Fruit fly (Drosophila melanogaster) Kc167 (cell line): ENCODE data around the gene Upf1.

ENCODE experiments used
- Myc ChIP-seq: fragments of >200 bp; optimal IDR thresholded peaks from 2 replicates; lab custom pipeline; 2017; ENCODE audit warnings: missing external identifiers
- Sin3A ChIP-seq: fragments of >200 bp; optimal IDR thresholded peaks from 2 replicates; lab custom pipeline; 2018; ENCODE audit warnings: missing external identifiers
- h ChIP-seq: fragments of >200 bp; optimal IDR thresholded peaks from 3 replicates; lab custom pipeline; 2018; ENCODE audit warnings: missing external identifiers
- insv ChIP-seq: fragments of >200 bp; optimal IDR thresholded peaks from 3 replicates; lab custom pipeline; 2018; ENCODE audit warnings: missing external identifiers
- psq ChIP-seq: fragments of >200 bp; optimal IDR thresholded peaks from 2 replicates; lab custom pipeline; 2017; ENCODE audit warnings: missing external identifiers
- ttk ChIP-seq: sonication (Bioruptor generic); optimal IDR thresholded peaks from 2 replicates; lab custom pipeline; 2017; ENCODE audit warnings: missing external identifiers

Gene Upf1

DNA sequence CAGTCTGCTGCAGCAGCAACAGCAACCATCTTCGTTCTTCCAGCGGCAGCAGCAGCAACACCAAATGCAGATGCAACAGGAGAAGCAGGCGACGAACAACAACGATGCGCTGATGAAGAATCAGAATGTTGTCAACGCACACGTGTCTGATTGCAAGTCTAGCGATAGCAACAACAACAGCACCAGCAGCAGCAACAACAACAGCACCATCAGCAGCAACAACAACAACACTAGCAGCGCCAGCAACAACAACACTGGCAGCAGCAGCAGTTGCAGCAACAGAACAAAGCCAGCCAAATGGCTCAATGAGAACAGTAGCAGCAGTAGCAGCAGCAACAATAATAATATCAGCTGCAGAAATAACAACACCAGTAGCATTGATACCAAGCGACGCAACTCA, 10.0 kb downstream of the Upf1 start:
- TF ChIP-seq insv (lab: Kevin White, UChicago) (no peak), Sin3A (no peak), h (no peak), ttk (no peak), Myc (lab: Kevin White, UChicago) (no peak), psq (lab: Kevin White, UChicago) (no peak)

DNA sequence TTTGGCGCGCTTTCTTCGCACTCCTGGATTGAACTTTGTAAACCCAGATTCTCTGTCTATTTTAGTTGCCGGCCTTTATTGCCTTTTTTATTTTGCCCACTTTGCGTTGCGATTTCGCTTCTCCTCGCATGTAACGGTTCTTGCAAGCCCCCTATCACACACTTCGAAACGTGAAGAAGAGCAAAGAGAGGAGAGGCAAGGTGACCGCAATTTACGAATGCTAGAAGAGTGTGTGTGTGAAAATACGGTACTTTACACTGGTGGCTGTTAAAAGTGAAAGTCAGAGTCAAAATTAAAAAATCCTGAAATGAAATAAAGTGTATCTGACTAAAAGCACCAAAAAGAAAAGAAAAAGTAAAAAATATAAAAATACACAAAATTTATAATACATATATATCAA, 11.0 kb downstream of the Upf1 start:
- TF ChIP-seq insv (lab: Kevin White, UChicago) (no peak), Myc (lab: Kevin White, UChicago) (no peak), Sin3A (no peak), h (no peak), psq (lab: Kevin White, UChicago) (no peak), ttk (no peak)

DNA sequence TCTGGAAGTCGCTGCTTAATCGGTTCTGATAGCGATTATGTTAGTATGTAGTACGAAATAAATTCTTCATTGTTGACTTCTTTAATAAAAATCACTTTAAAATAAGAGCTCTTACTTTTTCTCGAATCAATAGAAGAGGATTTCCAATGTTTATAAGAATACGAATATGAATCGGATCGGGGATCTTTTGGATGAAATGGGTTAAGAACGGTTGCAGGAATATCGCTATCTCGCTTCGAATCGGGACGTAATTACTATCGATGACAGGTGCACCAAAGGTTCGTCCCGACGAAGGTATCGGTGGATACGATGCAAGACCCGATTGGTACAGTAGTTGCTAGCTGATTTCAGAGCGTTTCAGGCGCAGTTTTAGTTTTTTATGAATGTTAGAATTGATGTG, 11.5 kb downstream of the Upf1 start, which contains the start of gene wisp:
Gene wisp, plus strand, starts transcription at position 301 of the 400 bp plus-strand sequence.
- TF ChIP-seq Myc (lab: Kevin White, UChicago): no peak
- no peak for TF ChIP-seq psq (lab: Kevin White, UChicago)
- TF ChIP-seq ttk: no peak
- no peak for TF ChIP-seq h
- TF ChIP-seq insv (lab: Kevin White, UChicago): no peak
- TF ChIP-seq Sin3A: no peak

DNA sequence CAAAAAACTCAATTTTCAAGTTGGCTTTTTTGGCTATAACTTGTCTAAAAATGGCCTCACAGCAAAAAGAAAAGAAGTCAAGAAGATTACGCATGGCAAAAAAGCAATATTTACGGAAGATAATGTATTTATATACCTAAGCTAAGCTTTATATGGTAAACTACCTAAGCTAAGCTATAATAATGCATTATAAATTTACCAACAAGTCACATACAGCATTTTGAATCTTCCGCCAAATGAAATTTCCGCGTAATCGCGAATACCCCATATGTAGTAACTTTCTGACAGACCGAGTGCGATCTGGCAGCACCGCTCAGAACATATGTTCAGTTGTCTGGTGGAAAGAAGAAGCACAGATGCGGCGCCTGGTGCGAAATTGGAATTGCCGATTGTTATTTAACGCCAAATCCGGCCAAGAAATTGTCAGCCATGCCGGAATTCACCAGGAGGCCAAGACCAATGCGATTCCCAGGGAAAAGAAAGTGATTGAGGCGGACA, 13.4 kb downstream of the Upf1 start, which contains the start of gene sicily:
Gene sicily, plus strand, starts transcription at position 51 of the 498 bp plus-strand sequence.
- TF ChIP-seq psq (lab: Kevin White, UChicago) (no peak), Myc (lab: Kevin White, UChicago) (no peak), h (no peak), insv (lab: Kevin White, UChicago) (no peak), ttk (no peak), Sin3A (no peak)

DNA sequence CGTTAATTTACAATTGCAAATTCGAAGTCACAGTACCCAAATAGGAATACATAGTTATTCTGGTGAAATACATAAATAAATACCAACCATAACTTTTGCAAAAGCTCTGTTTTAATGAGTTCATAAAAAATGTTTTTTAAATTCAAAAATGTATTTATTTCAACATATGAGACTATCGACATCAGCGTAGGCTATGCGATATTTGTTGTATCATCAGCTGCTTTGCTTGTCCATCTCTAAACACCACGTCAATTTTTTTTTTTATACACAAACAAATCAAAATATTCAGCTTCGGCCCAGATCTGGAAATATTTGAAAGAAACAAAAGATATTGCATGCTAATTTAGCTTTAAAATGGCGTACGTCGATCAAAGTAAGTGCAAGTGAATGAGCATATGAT, 17.0 kb downstream of the Upf1 start, which contains the start of gene CG1840:
Gene CG1840, plus strand, starts transcription at position 211 of the 400 bp plus-strand sequence.
- no peak for TF ChIP-seq Sin3A
- TF ChIP-seq insv (lab: Kevin White, UChicago): no peak
- no peak for TF ChIP-seq ttk
- TF ChIP-seq h: no peak

DNA sequence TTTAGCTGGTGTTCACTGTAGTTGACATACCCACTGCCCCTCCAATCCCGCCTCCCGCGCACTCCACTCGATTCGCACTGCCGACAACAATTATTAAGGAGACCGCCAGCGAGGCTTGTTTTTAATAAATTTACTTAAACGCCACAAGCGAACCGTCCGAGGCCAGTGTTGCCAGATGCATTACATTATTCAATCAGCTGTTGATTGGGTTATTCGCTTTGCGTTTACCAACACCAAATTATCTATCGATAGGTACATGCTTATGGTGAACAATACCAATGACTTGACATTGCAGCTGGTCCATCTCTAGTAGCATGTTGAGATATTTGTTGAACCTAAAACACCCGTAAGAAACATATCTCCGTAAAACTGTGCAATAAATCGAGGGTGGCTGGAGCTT, 18.2 kb downstream of the Upf1 start, which contains the start of the genes CG10353 and SelG:
Gene CG10353, minus strand, starts transcription at position 187 of the 400 bp plus-strand sequence.
Gene SelG, plus strand, starts transcription at position 309 of the 400 bp plus-strand sequence.
- TF ChIP-seq Sin3A (no peak), psq (lab: Kevin White, UChicago) (no peak), h (no peak), ttk (no peak), insv (lab: Kevin White, UChicago) (no peak), Myc (lab: Kevin White, UChicago) (no peak)

DNA sequence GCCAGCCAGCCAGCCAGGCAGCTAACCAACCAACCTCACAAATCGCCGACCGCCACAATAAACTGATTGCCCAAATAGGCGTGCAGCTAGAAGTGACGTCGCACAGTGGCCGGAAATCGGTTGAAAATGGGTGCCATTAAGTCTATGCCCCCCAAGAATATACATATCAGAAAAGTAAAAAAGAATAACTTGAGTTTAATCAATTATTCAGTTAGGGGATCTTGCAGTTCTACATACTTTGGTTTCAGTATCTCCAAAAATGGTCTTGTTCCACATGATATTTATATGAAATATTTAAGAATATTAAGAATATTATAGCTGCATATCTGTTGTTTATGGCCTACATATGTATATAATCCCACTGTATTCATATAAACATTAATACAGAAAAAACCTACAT, 19.8 kb downstream of the Upf1 start:
- TF ChIP-seq ttk (no peak), psq (lab: Kevin White, UChicago) (no peak), Myc (lab: Kevin White, UChicago) (no peak), Sin3A (no peak), insv (lab: Kevin White, UChicago) (no peak), h (no peak)

DNA sequence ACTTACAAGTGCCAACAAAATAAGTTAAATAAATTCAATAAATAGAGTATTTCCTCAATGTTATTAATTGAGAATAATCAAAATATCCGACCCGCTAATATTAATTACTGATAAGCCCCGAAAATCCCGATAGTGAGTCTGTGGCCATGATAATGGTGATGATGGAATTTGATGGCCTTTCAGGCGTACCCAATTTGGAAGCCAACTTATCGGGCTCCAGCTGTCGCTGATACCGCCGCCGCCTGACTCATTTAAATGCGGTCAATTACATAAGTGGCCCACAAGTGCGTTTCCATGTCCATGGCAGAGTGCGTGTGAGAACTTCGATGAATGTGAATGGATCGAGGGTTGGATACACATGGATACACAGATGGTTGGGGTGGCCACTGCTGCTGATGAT, 21.0 kb downstream of the Upf1 start:
- TF ChIP-seq Myc (lab: Kevin White, UChicago): no peak
- TF ChIP-seq Sin3A: no peak
- no peak for TF ChIP-seq h

DNA sequence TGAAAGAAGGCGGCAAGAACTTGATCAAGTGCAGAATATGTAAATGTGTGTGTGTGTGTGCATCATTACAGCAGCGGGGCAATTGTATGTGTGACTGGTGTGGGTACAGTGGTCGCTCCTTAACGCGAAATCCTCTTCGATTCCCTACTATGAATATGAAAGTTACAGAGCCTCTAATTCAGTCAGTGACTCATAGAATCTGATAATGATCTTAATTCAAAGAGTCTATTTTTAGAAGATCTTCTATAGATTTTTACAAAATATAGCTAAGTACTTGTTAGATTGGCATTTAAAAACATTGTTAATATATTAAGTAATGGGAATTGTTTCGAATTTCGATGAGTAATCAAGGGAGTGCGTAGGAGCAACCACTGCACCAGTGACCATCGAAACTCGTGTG, 22.7 kb downstream of the Upf1 start:
- TF ChIP-seq ttk: no peak
- no peak for TF ChIP-seq Myc (lab: Kevin White, UChicago)
- TF ChIP-seq h: no peak
- TF ChIP-seq Sin3A: no peak
- no peak for TF ChIP-seq insv (lab: Kevin White, UChicago)
- no peak for TF ChIP-seq psq (lab: Kevin White, UChicago)

DNA sequence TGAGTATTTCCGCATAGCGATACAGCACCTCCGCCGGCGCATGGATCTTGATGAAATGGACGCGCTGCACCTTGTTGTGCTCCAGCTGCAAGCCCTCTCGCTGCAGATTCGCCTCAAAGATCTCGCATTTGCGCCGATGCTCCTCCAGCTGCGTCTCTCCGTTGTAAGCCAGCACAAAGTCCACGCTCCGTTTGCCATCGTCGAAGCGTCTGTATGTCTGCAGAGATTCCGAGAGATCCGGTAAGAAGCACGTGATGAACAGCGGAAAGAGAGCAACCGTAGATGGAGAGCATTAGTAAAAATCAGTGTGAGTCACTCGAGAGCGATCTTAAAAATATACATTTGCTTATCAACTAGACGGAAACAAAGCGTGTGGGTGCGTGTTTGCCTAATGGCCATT, 23.5 kb downstream of the Upf1 start:
- TF ChIP-seq ttk: no peak

DNA sequence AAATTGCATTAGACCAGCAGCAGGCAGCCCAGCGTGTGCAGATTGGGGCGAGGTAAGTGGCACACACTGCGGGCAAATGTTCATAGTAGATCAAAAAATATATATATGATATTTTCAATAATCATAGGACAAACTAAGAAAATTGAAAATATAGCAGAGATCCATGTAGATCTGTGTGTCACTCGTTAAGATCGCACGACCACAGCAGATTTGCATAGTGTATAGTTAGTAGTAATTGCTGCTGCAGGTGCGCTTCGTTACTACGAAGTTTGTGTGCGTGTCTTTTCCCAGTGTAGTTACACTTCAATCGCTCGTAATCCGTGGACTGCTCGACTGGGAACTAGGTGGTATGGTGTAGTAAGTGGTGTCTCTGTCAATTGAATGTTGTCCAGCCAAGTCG, 28.0 kb downstream of the Upf1 start, which contains the start of gene CG10352:
Gene CG10352, minus strand, starts transcription at position 4 of the 400 bp plus-strand sequence.
- no peak for TF ChIP-seq h

DNA sequence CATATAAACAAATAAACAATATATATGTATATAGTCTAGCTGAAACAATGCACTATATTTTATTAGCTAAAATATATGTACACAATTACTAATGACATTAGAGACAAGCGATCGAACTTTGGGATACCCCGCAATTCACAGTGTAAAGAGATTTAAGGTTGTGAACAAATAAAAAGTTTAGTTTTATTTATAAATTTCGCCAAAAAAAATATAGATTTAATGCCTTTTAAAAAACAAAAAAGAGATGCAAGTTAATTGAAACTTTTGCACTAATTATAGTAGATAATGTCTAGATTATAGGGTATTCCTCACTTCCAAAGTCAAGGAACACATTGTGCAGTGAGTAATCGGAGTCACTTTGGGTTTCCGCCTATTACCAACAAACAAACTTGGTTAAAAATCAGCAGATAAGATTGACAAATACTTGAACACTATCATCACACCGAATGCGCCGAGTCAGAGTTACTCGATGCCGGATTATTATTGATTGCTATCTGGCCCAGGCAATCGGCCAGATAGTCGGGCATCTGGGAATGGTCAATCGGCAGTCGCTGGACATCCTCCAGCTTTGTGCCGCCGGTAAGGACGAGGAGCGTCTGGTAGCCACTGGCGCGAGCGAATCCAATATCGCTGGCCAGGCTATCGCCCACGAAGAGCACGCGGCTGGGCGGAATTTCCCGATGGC, 29.9 kb downstream of the Upf1 start:
- TF ChIP-seq Sin3A (no peak), ttk (no peak), h (no peak), insv (lab: Kevin White, UChicago) (no peak), psq (lab: Kevin White, UChicago) (no peak), Myc (lab: Kevin White, UChicago) (no peak)

DNA sequence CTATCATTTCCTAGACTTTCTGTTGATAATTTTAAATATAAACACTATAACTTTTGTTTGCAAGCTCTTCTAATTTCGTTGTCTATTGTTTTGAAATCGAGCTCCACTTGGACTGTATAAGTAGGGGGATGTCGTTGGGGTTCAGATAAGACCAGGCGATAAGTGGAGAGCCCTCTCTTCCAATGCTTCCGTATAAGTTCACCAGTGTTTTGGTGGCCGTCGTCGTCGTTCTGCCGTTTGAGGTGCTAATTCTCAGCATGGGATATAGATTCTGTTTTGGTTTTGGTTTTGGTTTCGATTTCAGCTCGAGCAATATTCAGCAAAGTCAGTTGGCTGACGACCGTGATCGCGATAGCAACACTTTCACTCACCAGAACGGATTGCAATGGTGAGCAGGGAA, 32.1 kb downstream of the Upf1 start, which contains the start of gene CG15739:
Gene CG15739, plus strand, starts transcription at position 204 of the 400 bp plus-strand sequence.
- TF ChIP-seq h (no peak), insv (lab: Kevin White, UChicago) (no peak), psq (lab: Kevin White, UChicago) (no peak), Myc (lab: Kevin White, UChicago) (no peak), ttk (no peak), Sin3A (no peak)
